Worm (Caenorhabditis elegans): ENCODE data around the gene B0252.3.
A peak's percentile ranks its signal among the peaks of the same experiment; 100 is the strongest.

Gene B0252.3

ce11 chrII:6926488-6926887, 18.9 kb upstream of the B0252.3 start:
- TF ChIP-seq madf-9 (GFP tag; conservative IDR thresholded peaks at IDR 0.05) (peak; percentile 31; the same call in 1 of the 2 replicates), daf-8 (GFP tag; IDR thresholded peaks at IDR 0.05) (no peak), mxl-3 (GFP tag; optimal IDR thresholded peaks at IDR 0.05) (peak; percentile 78), ctbp-1 (GFP tag; IDR thresholded peaks at IDR 0.05) (peak; percentile 72), dpl-1 (GFP tag; optimal IDR thresholded peaks at IDR 0.05) (peak; percentile 46), nhr-28 (tag; optimal IDR thresholded peaks at IDR 0.05) (peak; percentile 70), mdl-1 (tag; optimal IDR thresholded peaks at IDR 0.05) (peak; percentile 61 to 91), mdt-29 (GFP tag; IDR thresholded peaks at IDR 0.05) (no peak), hif-1 (tag; optimal IDR thresholded peaks at IDR 0.05) (peak; percentile 18 to 74), nhr-77 (tag; optimal IDR thresholded peaks at IDR 0.05) (peak; percentile 56), nhr-102 (tag; optimal IDR thresholded peaks at IDR 0.05) (peak; percentile 47), pqm-1 (tag; optimal IDR thresholded peaks at IDR 0.05) (peak; percentile 68), lir-3 (tag; optimal IDR thresholded peaks at IDR 0.05) (no peak), aha-1 (tag) (peak; percentile 52), sdz-12 (GFP tag; optimal IDR thresholded peaks at IDR 0.05) (no peak), ceh-28 (tag; optimal IDR thresholded peaks at IDR 0.05) (peak; percentile 34), set-16 (GFP tag; IDR thresholded peaks at IDR 0.05) (peak; percentile 68), zfp-3 (GFP tag; conservative IDR thresholded peaks at IDR 0.05) (0 out of 2 replicates have a peak, but pooled peaks have one; percentile 16), php-3 (GFP tag; IDR thresholded peaks at IDR 0.05) (peak; percentile 63; the same call in 1 of the 2 replicates), hmg-1.1 (GFP tag; IDR thresholded peaks at IDR 0.05) (peak; percentile 87), lin-38 (GFP tag; IDR thresholded peaks at IDR 0.05) (peak; percentile 41), nhr-11 (tag; optimal IDR thresholded peaks at IDR 0.05) (peak; percentile 73), lin-13 (GFP tag; optimal IDR thresholded peaks at IDR 0.05) (peak; percentile 56), arid-1 (GFP tag; conservative IDR thresholded peaks at IDR 0.05) (peak; percentile 23; the same call in 1 of the 2 replicates), hlh-11 (tag; optimal IDR thresholded peaks at IDR 0.05) (peak; percentile 94), lin-1 (GFP tag; IDR thresholded peaks at IDR 0.05) (peak; percentile 73; the same call in 1 of the 2 replicates), rbr-2 (tag; optimal IDR thresholded peaks at IDR 0.05) (peak; percentile 83), mes-2 (tag; optimal IDR thresholded peaks at IDR 0.05; ENCODE audit: poor library complexity, severe bottlenecking) (peak; percentile 83), Y5F2A.4 (GFP tag; optimal IDR thresholded peaks at IDR 0.05) (no peak), nhr-6 (tag; optimal IDR thresholded peaks at IDR 0.05) (no peak), lsy-2 (tag; optimal IDR thresholded peaks at IDR 0.05) (peak; percentile 46 to 79), dmd-6 (GFP tag; IDR thresholded peaks at IDR 0.05) (peak; percentile 83), F37D6.2 (tag; optimal IDR thresholded peaks at IDR 0.05) (peak; percentile 44), daf-16 (GFP tag; optimal IDR thresholded peaks at IDR 0.05) (peak; percentile 18 to 40), daf-16 (tag; optimal IDR thresholded peaks at IDR 0.05) (peak; percentile 69), jun-1 (tag; optimal IDR thresholded peaks at IDR 0.05) (peak; percentile 44), ces-1 (GFP tag; optimal IDR thresholded peaks at IDR 0.05) (no peak), nhr-25 (tag; optimal IDR thresholded peaks at IDR 0.05; ENCODE audit: borderline replicate concordance, insufficient read depth) (peak; percentile 14), ceh-32 (tag; optimal IDR thresholded peaks at IDR 0.05; ENCODE audit: poor library complexity) (peak; percentile 0), spr-3 (GFP tag; optimal IDR thresholded peaks at IDR 0.05) (no peak), ceh-20 (GFP tag; IDR thresholded peaks at IDR 0.05) (peak; percentile 13; the same call in 1 of the 2 replicates), nhr-10 (tag; optimal IDR thresholded peaks at IDR 0.05) (peak; percentile 40), ZK337.2 (GFP tag; IDR thresholded peaks at IDR 0.05) (0 out of 2 replicates have a peak, but pooled peaks have one; percentile 46), fkh-10 (GFP tag; optimal IDR thresholded peaks at IDR 0.05) (peak; percentile 42), zip-2 (tag; optimal IDR thresholded peaks at IDR 0.05) (no peak), T20F7.1 (GFP tag; optimal IDR thresholded peaks at IDR 0.05) (peak; percentile 64), F10B5.3 (tag; optimal IDR thresholded peaks at IDR 0.05) (peak; percentile 9), hlh-30 (tag; optimal IDR thresholded peaks at IDR 0.05; ENCODE audit: insufficient read depth) (peak; percentile 94), egl-43 (GFP tag; IDR thresholded peaks at IDR 0.05) (peak; percentile 37; the same call in 1 of the 2 replicates)
